Fruit fly (Drosophila melanogaster) whole organism, embryonic: ENCODE data around the gene Ugt36D1.
A peak's percentile ranks its signal among the peaks of the same experiment; 100 is the strongest.

Experiments
- Antp ChIP-seq: fragments of 200-800 bp; sonication (Bioruptor generic); optimal IDR thresholded peaks from 3 replicates; lab custom pipeline; 2016; ENCODE audit warnings: missing biosample characterization, missing genetic modification characterization
- BEAF-32 ChIP-seq: fragments of 200-800 bp; sonication (Bioruptor generic); optimal IDR thresholded peaks from 3 replicates; lab custom pipeline; 2017; ENCODE audit warnings: missing biosample characterization, missing genetic modification characterization, mild to moderate bottlenecking, moderate library complexity, missing genetic modification reagents
- Bgb ChIP-seq: fragments of 200-800 bp; sonication (Bioruptor generic); IDR thresholded peaks from 2 replicates; pipeline ENCODE4 v1.3.6; 2022; ENCODE audit warnings: missing biosample characterization, missing genetic modification characterization; ENCODE audit not compliant: partially characterized antibody
- CG10959 ChIP-seq: fragments of 200-800 bp; sonication (Bioruptor generic); IDR thresholded peaks from 2 replicates; pipeline ENCODE4 v1.3.6; 2022; ENCODE audit warnings: missing biosample characterization, missing genetic modification characterization
- CG12659 ChIP-seq: fragments of 200-800 bp; sonication (Bioruptor generic); optimal IDR thresholded peaks from 3 replicates; lab custom pipeline; 2017; ENCODE audit warnings: mild to moderate bottlenecking, missing biosample characterization, missing genetic modification reagents, missing genetic modification characterization
- CG13287 ChIP-seq: fragments of 200-800 bp; sonication (Bioruptor generic); IDR thresholded peaks from 2 replicates; pipeline ENCODE4 v1.3.6; 2022; ENCODE audit warnings: missing biosample characterization, missing genetic modification characterization; ENCODE audit not compliant: partially characterized antibody
- CG14050 ChIP-seq: fragments of 200-800 bp; sonication (Bioruptor generic); IDR thresholded peaks from 3 replicates; pipeline ENCODE4 v1.3.6; 2022; ENCODE audit warnings: missing biosample characterization, missing genetic modification characterization
- CG15011 ChIP-seq: fragments of 200-800 bp; sonication (Bioruptor generic); optimal IDR thresholded peaks from 3 replicates; lab custom pipeline; 2018; ENCODE audit warnings: missing biosample characterization, mild to moderate bottlenecking, missing genetic modification characterization
- CG16779 ChIP-seq: fragments of 200-800 bp; sonication (Bioruptor generic); IDR thresholded peaks from 2 replicates; pipeline ENCODE4 v1.3.6; 2022; ENCODE audit warnings: missing biosample characterization, missing genetic modification characterization
- CG17612 ChIP-seq: fragments of 200-800 bp; sonication (Bioruptor generic); IDR thresholded peaks from 2 replicates; pipeline ENCODE4 v1.3.6; 2022; ENCODE audit warnings: missing biosample characterization, missing genetic modification characterization
- CG17802 ChIP-seq: fragments of 200-800 bp; sonication (Bioruptor generic); optimal IDR thresholded peaks from 2 replicates; lab custom pipeline; 2018; ENCODE audit warnings: missing biosample characterization, mild to moderate bottlenecking, missing genetic modification characterization, moderate library complexity
- CG18764 ChIP-seq: fragments of 200-800 bp; sonication (Bioruptor generic); optimal IDR thresholded peaks from 3 replicates; lab custom pipeline; 2016; ENCODE audit warnings: missing biosample characterization, missing genetic modification characterization
- CG30403 ChIP-seq: fragments of 200-800 bp; sonication (Bioruptor generic); optimal IDR thresholded peaks from 3 replicates; lab custom pipeline; 2016; ENCODE audit warnings: missing biosample characterization, missing genetic modification characterization
- CG31365 ChIP-seq: fragments of 200-800 bp; sonication (Bioruptor generic); optimal IDR thresholded peaks from 2 replicates; lab custom pipeline; 2018; ENCODE audit warnings: missing biosample characterization, mild to moderate bottlenecking, missing genetic modification characterization
- CG3407 ChIP-seq: fragments of 200-800 bp; sonication (Bioruptor generic); optimal IDR thresholded peaks from 2 replicates; lab custom pipeline; 2018; ENCODE audit warnings: missing biosample characterization, mild to moderate bottlenecking, missing genetic modification characterization
- CG5245 ChIP-seq: fragments of 200-800 bp; sonication (Bioruptor generic); optimal IDR thresholded peaks from 3 replicates; lab custom pipeline; 2016; ENCODE audit warnings: missing biosample characterization, missing genetic modification characterization
- CG6791 ChIP-seq: fragments of 200-800 bp; sonication (Bioruptor generic); IDR thresholded peaks from 3 replicates; pipeline ENCODE4 v1.3.6; 2022; ENCODE audit warnings: missing biosample characterization, missing genetic modification characterization; ENCODE audit not compliant: partially characterized antibody
- CG7839 ChIP-seq: fragments of 200-800 bp; sonication (Bioruptor generic); optimal IDR thresholded peaks from 3 replicates; lab custom pipeline; 2018; ENCODE audit warnings: missing biosample characterization, mild to moderate bottlenecking, missing genetic modification characterization, moderate library complexity
- CG8359 ChIP-seq: fragments of 200-800 bp; sonication (Bioruptor generic); optimal IDR thresholded peaks from 2 replicates; lab custom pipeline; 2017; ENCODE audit warnings: missing biosample characterization, mild to moderate bottlenecking, missing genetic modification characterization, borderline replicate concordance
- D19A ChIP-seq: fragments of 200-800 bp; optimal IDR thresholded peaks from 3 replicates; lab custom pipeline; 2019; ENCODE audit warnings: missing biosample characterization, mild to moderate bottlenecking, missing genetic modification characterization, moderate library complexity
- Dfd ChIP-seq, 2 experiments: fragments of >200 bp; optimal IDR thresholded peaks; 2 replicates each; lab custom pipeline; 2017; ENCODE audit warnings: missing biosample characterization in 2 of 2, missing genetic modification characterization in 2 of 2
- Elba2 ChIP-seq: fragments of 200-800 bp; sonication (Bioruptor generic); optimal IDR thresholded peaks from 3 replicates; lab custom pipeline; 2016; ENCODE audit warnings: missing biosample characterization, missing genetic modification characterization
- HLHmδ ChIP-seq: fragments of 200-800 bp; sonication (Bioruptor generic); optimal IDR thresholded peaks from 2 replicates; lab custom pipeline; 2018; ENCODE audit warnings: missing biosample characterization, mild to moderate bottlenecking, missing genetic modification characterization, moderate library complexity
- Hr51 ChIP-seq, 2 experiments: fragments of 200-800 bp; sonication (Bioruptor generic); optimal IDR thresholded peaks; 2 replicates in 1 of 2; 3 replicates in 1 of 2; lab custom pipeline; 2016 to 2018; ENCODE audit warnings: missing biosample characterization in 2 of 2, missing genetic modification characterization in 2 of 2, mild to moderate bottlenecking in 1 of 2, moderate library complexity in 1 of 2
- Max ChIP-seq: fragments of 200-800 bp; sonication (Bioruptor generic); optimal IDR thresholded peaks from 2 replicates; lab custom pipeline; 2016; ENCODE audit warnings: missing biosample characterization, mild to moderate bottlenecking, missing genetic modification characterization
- Mrtf ChIP-seq: fragments of 200-800 bp; sonication (Bioruptor generic); IDR thresholded peaks from 3 replicates; pipeline ENCODE4 v1.3.6; 2022; ENCODE audit warnings: missing biosample characterization, missing genetic modification characterization
- NC2α ChIP-seq: fragments of 200-800 bp; sonication (Bioruptor generic); optimal IDR thresholded peaks from 2 replicates; lab custom pipeline; 2016; ENCODE audit warnings: missing biosample characterization, missing genetic modification characterization
- NfI ChIP-seq: fragments of 200-800 bp; sonication (Bioruptor generic); optimal IDR thresholded peaks from 3 replicates; lab custom pipeline; 2018; ENCODE audit warnings: missing biosample characterization, mild to moderate bottlenecking, missing genetic modification characterization, moderate library complexity
- Oli ChIP-seq: fragments of 200-800 bp; sonication (Bioruptor generic); optimal IDR thresholded peaks from 2 replicates; lab custom pipeline; 2018; ENCODE audit warnings: missing biosample characterization, mild to moderate bottlenecking, missing genetic modification characterization, moderate library complexity
- Optix ChIP-seq: fragments of 200-800 bp; sonication (Bioruptor generic); IDR thresholded peaks from 3 replicates; pipeline ENCODE4 v1.3.6; 2022; ENCODE audit warnings: missing biosample characterization, missing genetic modification characterization
- Stat92E ChIP-seq, 3 experiments: fragments of >200 bp in 2 of 3; fragments of 200-800 bp in 1 of 3; sonication (Bioruptor generic) in 1 of 3; optimal IDR thresholded peaks; 2 replicates each; lab custom pipeline; 2017 to 2019; ENCODE audit warnings: missing biosample characterization in 3 of 3, missing genetic modification characterization in 3 of 3, mild to moderate bottlenecking in 1 of 3, moderate library complexity in 1 of 3
- bigmax ChIP-seq: fragments of 200-800 bp; sonication (Bioruptor generic); optimal IDR thresholded peaks from 2 replicates; lab custom pipeline; 2018; ENCODE audit warnings: missing biosample characterization, mild to moderate bottlenecking, missing genetic modification characterization
- btn ChIP-seq: fragments of 200-800 bp; sonication (Bioruptor generic); optimal IDR thresholded peaks from 2 replicates; lab custom pipeline; 2016; ENCODE audit warnings: missing biosample characterization, missing genetic modification characterization
- chinmo ChIP-seq: fragments of 200-800 bp; sonication (Bioruptor generic); IDR thresholded peaks from 4 replicates; pipeline ENCODE4 v1.3.6; 2022; ENCODE audit warnings: missing biosample characterization, missing genetic modification characterization; ENCODE audit not compliant: partially characterized antibody
- emc ChIP-seq: fragments of 200-800 bp; sonication (Bioruptor generic); optimal IDR thresholded peaks from 2 replicates; lab custom pipeline; 2016; ENCODE audit warnings: missing biosample characterization, missing genetic modification characterization
- eyg ChIP-seq: fragments of 200-800 bp; sonication (Bioruptor generic); optimal IDR thresholded peaks from 3 replicates; lab custom pipeline; 2016; ENCODE audit warnings: missing biosample characterization, missing genetic modification characterization
- fd3F ChIP-seq: fragments of 200-800 bp; sonication (Bioruptor generic); optimal IDR thresholded peaks from 2 replicates; lab custom pipeline; 2018; ENCODE audit warnings: missing biosample characterization, mild to moderate bottlenecking, missing genetic modification characterization, moderate library complexity
- fd64A ChIP-seq: fragments of 200-800 bp; sonication (Bioruptor generic); optimal IDR thresholded peaks from 3 replicates; lab custom pipeline; 2018; ENCODE audit warnings: missing biosample characterization, mild to moderate bottlenecking, missing genetic modification characterization
- h ChIP-seq: fragments of >200 bp; optimal IDR thresholded peaks from 2 replicates; lab custom pipeline; 2017
- hb ChIP-seq: fragments of 200-800 bp; sonication (Bioruptor generic); IDR thresholded peaks from 3 replicates; pipeline ENCODE4 v1.3.6; 2022; ENCODE audit warnings: missing biosample characterization, missing genetic modification characterization; ENCODE audit not compliant: partially characterized antibody
- lbe ChIP-seq: fragments of 200-800 bp; sonication (Bioruptor generic); optimal IDR thresholded peaks from 2 replicates; lab custom pipeline; 2016; ENCODE audit warnings: missing biosample characterization, mild to moderate bottlenecking, missing genetic modification characterization
- mirr ChIP-seq: fragments of 200-800 bp; sonication (Bioruptor generic); optimal IDR thresholded peaks from 3 replicates; lab custom pipeline; 2018; ENCODE audit warnings: missing biosample characterization, mild to moderate bottlenecking, missing genetic modification characterization
- peb ChIP-seq: fragments of 200-800 bp; sonication (Bioruptor generic); IDR thresholded peaks from 2 replicates; pipeline ENCODE4 v1.3.6; 2022; ENCODE audit warnings: missing biosample characterization, missing genetic modification characterization
- pita ChIP-seq: fragments of 200-800 bp; sonication (Bioruptor generic); optimal IDR thresholded peaks from 2 replicates; lab custom pipeline; 2017; ENCODE audit warnings: missing biosample characterization, mild to moderate bottlenecking, missing genetic modification characterization
- row ChIP-seq: fragments of 200-800 bp; sonication (Bioruptor generic); IDR thresholded peaks from 3 replicates; pipeline ENCODE4 v1.3.6; 2022; ENCODE audit warnings: missing biosample characterization, missing genetic modification characterization
- sna ChIP-seq: fragments of 200-800 bp; sonication (Bioruptor generic); IDR thresholded peaks from 2 replicates; pipeline ENCODE4 v1.3.6; 2022; ENCODE audit warnings: missing biosample characterization, missing genetic modification characterization; ENCODE audit not compliant: partially characterized antibody
- sqz ChIP-seq: fragments of 200-800 bp; sonication (Bioruptor generic); optimal IDR thresholded peaks from 3 replicates; lab custom pipeline; 2018; ENCODE audit warnings: missing biosample characterization, mild to moderate bottlenecking, missing genetic modification characterization
- tgo ChIP-seq: fragments of 200-800 bp; sonication (Bioruptor generic); IDR thresholded peaks from 3 replicates; pipeline ENCODE4 v1.3.6; 2022; ENCODE audit warnings: missing biosample characterization, missing genetic modification characterization
- wek ChIP-seq: fragments of 200-800 bp; sonication (Bioruptor generic); optimal IDR thresholded peaks from 3 replicates; lab custom pipeline; 2018; ENCODE audit warnings: missing biosample characterization, mild to moderate bottlenecking, missing genetic modification characterization, moderate library complexity
- zen ChIP-seq: fragments of 200-800 bp; sonication (Bioruptor generic); optimal IDR thresholded peaks from 3 replicates; lab custom pipeline; 2018; ENCODE audit warnings: missing biosample characterization, mild to moderate bottlenecking, missing genetic modification characterization, moderate library complexity

Ugt36D1 gene

DNA sequence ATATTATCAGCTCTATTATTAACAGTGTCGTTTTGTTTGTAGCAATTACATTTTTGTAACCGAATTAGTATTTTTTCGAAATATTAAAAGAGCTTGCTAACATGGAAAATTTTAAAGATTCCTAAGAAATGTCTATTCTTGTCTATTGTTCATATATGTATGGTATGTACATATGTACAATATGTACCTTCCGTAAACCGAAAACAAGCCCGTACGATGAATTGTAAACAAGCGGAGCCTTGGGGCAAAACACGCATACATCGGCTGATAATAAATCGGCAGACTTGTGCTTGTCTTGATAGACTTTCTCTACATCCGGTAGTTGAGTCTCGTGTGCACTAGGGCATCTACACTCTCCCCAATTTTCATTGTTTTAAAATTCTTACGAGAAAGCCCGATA lies 543 bp upstream of the Ugt36D1 start (continued):
- TF ChIP-seq CG13287 (GFP tag; lab: Robert Waterston, UW), result no peak
- peak; percentile 75 for TF ChIP-seq wek (GFP tag; lab: Kevin White, UChicago)
- no peak for TF ChIP-seq Dfd (GFP tag; optimal IDR thresholded peaks at IDR 0.05; lab: Kevin White, UChicago)
- TF ChIP-seq Antp, result peak; percentile 9
- TF ChIP-seq Bgb, result no peak
- no peak for TF ChIP-seq h (lab: Kevin White, UChicago)
- TF ChIP-seq NC2α (GFP tag; lab: Kevin White, UChicago), result peak; percentile 47
- TF ChIP-seq mirr (GFP tag; lab: Kevin White, UChicago), result peak; percentile 76
- no peak for TF ChIP-seq zen (tag; lab: Kevin White, UChicago)
- no peak for TF ChIP-seq btn
- TF ChIP-seq CG8359 (GFP tag; lab: Kevin White, UChicago), result peak; percentile 28
- TF ChIP-seq CG31365 (tag; lab: Kevin White, UChicago), result no peak
- TF ChIP-seq Oli (tag; lab: Kevin White, UChicago), result peak; percentile 4
- no peak for TF ChIP-seq chinmo (GFP tag; lab: Robert Waterston, UW)
- TF ChIP-seq row (GFP tag; lab: Robert Waterston, UW), result no peak
- no peak for TF ChIP-seq Optix (GFP tag; lab: Robert Waterston, UW)
- TF ChIP-seq Stat92E (GFP tag; optimal IDR thresholded peaks at IDR 0.05; lab: Kevin White, UChicago), result no peak
- TF ChIP-seq CG17802 (tag; lab: Kevin White, UChicago), result no peak
- TF ChIP-seq hb (GFP tag; lab: Robert Waterston, UW), result no peak
- TF ChIP-seq CG6791 (GFP tag; lab: Robert Waterston, UW), result no peak
- no peak for TF ChIP-seq CG16779 (GFP tag; lab: Robert Waterston, UW)
- no peak for TF ChIP-seq CG17612 (GFP tag; lab: Robert Waterston, UW)
- no peak for TF ChIP-seq CG14050 (GFP tag; lab: Robert Waterston, UW)
- peak; percentile 60; the same call in 1 of the 3 replicates for TF ChIP-seq Mrtf (GFP tag; lab: Robert Waterston, UW)
- TF ChIP-seq bigmax (GFP tag; lab: Kevin White, UChicago), result no peak
- TF ChIP-seq sna (GFP tag; lab: Robert Waterston, UW), result no peak
- no peak for TF ChIP-seq Elba2 (GFP tag; lab: Kevin White, UChicago)
- TF ChIP-seq emc (GFP tag; lab: Kevin White, UChicago), result no peak
- TF ChIP-seq tgo (GFP tag; lab: Robert Waterston, UW), result no peak
- no peak for TF ChIP-seq CG30403 (GFP tag; lab: Kevin White, UChicago)
- peak; percentile 49 for TF ChIP-seq sqz (GFP tag; lab: Kevin White, UChicago)
- peak; percentile 74 for TF ChIP-seq HLHmδ (GFP tag; lab: Kevin White, UChicago)
- TF ChIP-seq CG10959, result peak; percentile 41; the same call in 1 of the 2 replicates
- TF ChIP-seq fd64A (GFP tag; lab: Kevin White, UChicago), result peak; percentile 78
- peak; percentile 32 for TF ChIP-seq D19A (tag; lab: Kevin White, UChicago)
- TF ChIP-seq Hr51 (GFP tag; optimal IDR thresholded peaks at IDR 0.05; lab: Kevin White, UChicago), result no peak
- peak; percentile 4 for TF ChIP-seq CG12659 (GFP tag; lab: Kevin White, UChicago)
- TF ChIP-seq CG3407, result peak; percentile 76
- TF ChIP-seq Max, result peak; percentile 56
- TF ChIP-seq CG18764 (GFP tag; lab: Kevin White, UChicago), result peak; percentile 56
- TF ChIP-seq peb (GFP tag; lab: Robert Waterston, UW), result no peak
- TF ChIP-seq CG7839 (tag; lab: Kevin White, UChicago), result no peak
- TF ChIP-seq CG5245 (GFP tag; lab: Kevin White, UChicago), result no peak
- TF ChIP-seq BEAF-32, result no peak
- no peak for TF ChIP-seq eyg (GFP tag; lab: Kevin White, UChicago)
- TF ChIP-seq pita (GFP tag; lab: Kevin White, UChicago), result no peak
- TF ChIP-seq NfI (GFP tag; lab: Kevin White, UChicago), result no peak
- peak; percentile 45 for TF ChIP-seq CG15011
- TF ChIP-seq fd3F, result peak; percentile 50
- no peak for TF ChIP-seq lbe (GFP tag; lab: Kevin White, UChicago)
